Fruit fly (Drosophila melanogaster): ENCODE results near the gene CG14435.
A peak's percentile ranks its signal among the peaks of the same experiment; 100 is the strongest.

The CG14435 gene

DNA sequence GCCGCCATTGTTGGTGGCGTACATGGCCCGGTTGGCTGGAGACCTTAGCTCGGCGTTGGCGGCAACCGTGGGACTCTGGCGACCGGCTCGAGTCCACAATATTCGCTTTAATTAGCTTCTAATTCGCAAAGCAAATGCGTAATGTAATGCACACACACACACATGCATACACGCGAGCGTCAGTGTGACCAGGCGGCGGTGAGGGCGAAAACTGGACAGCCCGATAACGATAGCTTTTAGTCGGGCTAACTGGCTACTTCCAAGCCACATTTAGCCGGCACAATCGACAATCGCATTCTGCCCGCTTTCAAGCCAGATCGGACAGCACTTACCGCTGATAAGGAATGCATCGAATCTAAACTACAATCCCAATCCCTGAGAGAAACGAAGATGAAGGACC lies 23.0 kb downstream of the CG14435 start, which contains the start of the genes Nf-YC and xit (continued):
- TF ChIP-seq ham (GFP tag; IDR thresholded peaks at IDR 0.05): no peak
- peak; percentile 50 for TF ChIP-seq CHES-1-like (GFP tag; optimal IDR thresholded peaks at IDR 0.05)
- no peak for TF ChIP-seq CG6175 (GFP tag; IDR thresholded peaks at IDR 0.05)
- TF ChIP-seq Sry-β (GFP tag; optimal IDR thresholded peaks at IDR 0.05): peak; percentile 96
- no peak for TF ChIP-seq CG12219 (GFP tag; optimal IDR thresholded peaks at IDR 0.05)
- TF ChIP-seq Poxn (GFP tag; IDR thresholded peaks at IDR 0.05): no peak
- TF ChIP-seq wor (GFP tag; IDR thresholded peaks at IDR 0.05): no peak
- TF ChIP-seq Sry-δ (GFP tag; optimal IDR thresholded peaks at IDR 0.05): peak; percentile 72
- no peak for TF ChIP-seq MTF-1 (GFP tag; optimal IDR thresholded peaks at IDR 0.05; ENCODE audit: borderline replicate concordance)
- TF ChIP-seq nerfin-1 (tag; optimal IDR thresholded peaks at IDR 0.05): peak; percentile 30
- TF ChIP-seq pan (optimal IDR thresholded peaks at IDR 0.05): no peak
- no peak for TF ChIP-seq pan (GFP tag; optimal IDR thresholded peaks at IDR 0.05 in 1 of 2, IDR thresholded peaks at IDR 0.05 in 1 of 2)
- no peak for TF ChIP-seq CG15073 (GFP tag; optimal IDR thresholded peaks at IDR 0.05)
- no peak for TF ChIP-seq CG12744 (GFP tag; optimal IDR thresholded peaks at IDR 0.05)
- no peak for TF ChIP-seq yki (optimal IDR thresholded peaks at IDR 0.05)
- no peak for TF ChIP-seq CG6254 (GFP tag; optimal IDR thresholded peaks at IDR 0.05)
- TF ChIP-seq chn (GFP tag; optimal IDR thresholded peaks at IDR 0.05): no peak
- TF ChIP-seq Nf-YC (tag; optimal IDR thresholded peaks at IDR 0.05): no peak
- no peak for TF ChIP-seq ken (GFP tag; IDR thresholded peaks at IDR 0.05)
- no peak for TF ChIP-seq CG12155 (GFP tag; optimal IDR thresholded peaks at IDR 0.05)
- TF ChIP-seq dmrt11E (tag; optimal IDR thresholded peaks at IDR 0.05): no peak
- TF ChIP-seq ssp (GFP tag; IDR thresholded peaks at IDR 0.05): peak; percentile 91
- TF ChIP-seq CG18599 (GFP tag; optimal IDR thresholded peaks at IDR 0.05): no peak
- TF ChIP-seq CG6272 (GFP tag; IDR thresholded peaks at IDR 0.05): no peak
- TF ChIP-seq CG7372 (GFP tag; IDR thresholded peaks at IDR 0.05): no peak
- no peak for TF ChIP-seq CG7928 (GFP tag; optimal IDR thresholded peaks at IDR 0.05)
- no peak for TF ChIP-seq CG12769 (tag; optimal IDR thresholded peaks at IDR 0.05)
- TF ChIP-seq CG3407 (GFP tag; optimal IDR thresholded peaks at IDR 0.05): no peak
- TF ChIP-seq esg (GFP tag; conservative IDR thresholded peaks at IDR 0.05): no peak
- no peak for TF ChIP-seq fu2 (GFP tag; optimal IDR thresholded peaks at IDR 0.05)
- no peak for TF ChIP-seq CG32532 (GFP tag; IDR thresholded peaks at IDR 0.05)
- no peak for TF ChIP-seq trh (GFP tag; optimal IDR thresholded peaks at IDR 0.05)
- no peak for TF ChIP-seq bigmax (GFP tag; optimal IDR thresholded peaks at IDR 0.05)
- TF ChIP-seq Spps (tag; optimal IDR thresholded peaks at IDR 0.05): no peak
- peak; percentile 71 for TF ChIP-seq E2f2 (GFP tag; IDR thresholded peaks at IDR 0.05)
- TF ChIP-seq Sin3A (optimal IDR thresholded peaks at IDR 0.05): peak; percentile 53
- no peak for TF ChIP-seq pfk (GFP tag; optimal IDR thresholded peaks at IDR 0.05)
- TF ChIP-seq jumu (GFP tag; optimal IDR thresholded peaks at IDR 0.05): no peak
- no peak for TF ChIP-seq CG12391 (tag; optimal IDR thresholded peaks at IDR 0.05)
- TF ChIP-seq CG18011 (GFP tag; optimal IDR thresholded peaks at IDR 0.05): no peak
- no peak for TF ChIP-seq sisA (GFP tag; IDR thresholded peaks at IDR 0.05)
- TF ChIP-seq CG3995 (GFP tag; optimal IDR thresholded peaks at IDR 0.05): no peak
- TF ChIP-seq Gug (GFP tag; IDR thresholded peaks at IDR 0.05): no peak
- TF ChIP-seq CG6654 (GFP tag; optimal IDR thresholded peaks at IDR 0.05): no peak
- no peak for TF ChIP-seq CG15269 (tag; optimal IDR thresholded peaks at IDR 0.05)
- peak; percentile 73 for TF ChIP-seq row (GFP tag; IDR thresholded peaks at IDR 0.05)
- TF ChIP-seq tna (GFP tag; IDR thresholded peaks at IDR 0.05; ENCODE audit: partially characterized antibody): peak; percentile 54; the same call in 1 of the 2 replicates
- TF ChIP-seq slou (GFP tag; optimal IDR thresholded peaks at IDR 0.05): no peak
- TF ChIP-seq CG17328 (GFP tag; IDR thresholded peaks at IDR 0.05): no peak
- TF ChIP-seq unpg (GFP tag; optimal IDR thresholded peaks at IDR 0.05): no peak
- peak; percentile 36 for TF ChIP-seq HmgD (GFP tag; optimal IDR thresholded peaks at IDR 0.05)
- TF ChIP-seq gt (GFP tag; IDR thresholded peaks at IDR 0.05): no peak
- TF ChIP-seq Hr51 (GFP tag; optimal IDR thresholded peaks at IDR 0.05): no peak

Data from whole organism, embryonic.